Worm (Caenorhabditis elegans): ENCODE measurements around the gene aakg-4.

Gene aakg-4

DNA sequence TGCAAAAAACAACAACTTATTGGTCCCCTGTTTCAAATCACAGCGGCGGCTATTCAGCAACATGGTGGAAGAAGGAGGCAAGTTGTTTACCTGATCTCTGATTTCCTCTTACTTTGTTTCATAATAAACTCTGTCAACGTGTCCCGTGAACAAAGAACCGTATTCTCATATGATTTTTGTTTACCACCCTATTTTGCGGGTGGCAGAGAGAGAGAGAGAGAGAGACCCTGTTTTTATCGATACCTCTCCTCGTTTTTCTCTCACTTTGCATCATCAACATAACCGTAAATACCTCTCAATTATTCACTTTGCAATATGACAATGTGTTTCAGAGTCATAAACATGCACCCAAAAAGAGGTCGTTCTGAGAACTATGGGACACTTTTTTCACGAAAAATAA lies 1.7 kb downstream of the aakg-4 start (continued):
- TF ChIP-seq unc-86 (tag; optimal IDR thresholded peaks at IDR 0.05): no peak
- TF ChIP-seq elt-2 (tag; optimal IDR thresholded peaks at IDR 0.05): no peak
- no peak for TF ChIP-seq unc-130 (tag; optimal IDR thresholded peaks at IDR 0.05)
- no peak for TF ChIP-seq nhr-47 (tag; optimal IDR thresholded peaks at IDR 0.05)
- no peak for TF ChIP-seq nhr-76 (tag; optimal IDR thresholded peaks at IDR 0.05)
- no peak for TF ChIP-seq fos-1 (tag; optimal IDR thresholded peaks at IDR 0.05)
- no peak for TF ChIP-seq zip-4 (GFP tag; optimal IDR thresholded peaks at IDR 0.05)
- no peak for TF ChIP-seq mab-9 (GFP tag; IDR thresholded peaks at IDR 0.05)
- TF ChIP-seq lin-13 (GFP tag; optimal IDR thresholded peaks at IDR 0.05): no peak
- TF ChIP-seq nhr-77 (tag; optimal IDR thresholded peaks at IDR 0.05): no peak
- no peak for TF ChIP-seq nhr-28 (tag; optimal IDR thresholded peaks at IDR 0.05)
- no peak for TF ChIP-seq alr-1 (tag; optimal IDR thresholded peaks at IDR 0.05; ENCODE audit: borderline replicate concordance)
- TF ChIP-seq lin-35 (GFP tag; optimal IDR thresholded peaks at IDR 0.05): peak in 1 of 2 experiments; percentile 70
- peak; percentile 52 for TF ChIP-seq nhr-20 (tag; optimal IDR thresholded peaks at IDR 0.05)
- TF ChIP-seq C04F5.9 (tag; optimal IDR thresholded peaks at IDR 0.05): no peak
- no peak for TF ChIP-seq swsn-7 (tag; optimal IDR thresholded peaks at IDR 0.05)
- no peak for TF ChIP-seq egl-27 (tag; optimal IDR thresholded peaks at IDR 0.05)
- no peak for TF ChIP-seq efl-3 (GFP tag; optimal IDR thresholded peaks at IDR 0.05)
- no peak for TF ChIP-seq rnt-1 (tag; optimal IDR thresholded peaks at IDR 0.05)
- peak; percentile 57 for TF ChIP-seq nhr-90 (tag; optimal IDR thresholded peaks at IDR 0.05; ENCODE audit: poor library complexity)
- TF ChIP-seq C34B4.2 (tag; optimal IDR thresholded peaks at IDR 0.05): no peak
- TF ChIP-seq ama-1 (optimal IDR thresholded peaks at IDR 0.05): no peak
- TF ChIP-seq mdl-1 (tag; optimal IDR thresholded peaks at IDR 0.05): peak in 1 of 2 experiments; percentile 34

ce11 chrX:2316859-2317258 lies 2.3 kb downstream of the aakg-4 start:
- no peak for TF ChIP-seq ztf-4 (tag; optimal IDR thresholded peaks at IDR 0.05)
- no peak for TF ChIP-seq ztf-11 (tag; optimal IDR thresholded peaks at IDR 0.05)
- no peak for TF ChIP-seq efl-3 (GFP tag; optimal IDR thresholded peaks at IDR 0.05)
- TF ChIP-seq dpl-1 (GFP tag; optimal IDR thresholded peaks at IDR 0.05): no peak
- no peak for TF ChIP-seq lin-39 (tag; optimal IDR thresholded peaks at IDR 0.05)
- no peak for TF ChIP-seq nhr-19 (GFP tag; conservative IDR thresholded peaks at IDR 0.05)
- no peak for TF ChIP-seq lin-15B (tag; optimal IDR thresholded peaks at IDR 0.05)
- no peak for TF ChIP-seq zag-1 (tag; optimal IDR thresholded peaks at IDR 0.05)
- no peak for TF ChIP-seq efl-1 (optimal IDR thresholded peaks at IDR 0.05)
- TF ChIP-seq efl-1 (GFP tag; optimal IDR thresholded peaks at IDR 0.05 in 1 of 2): no peak
- TF ChIP-seq unc-130 (tag; optimal IDR thresholded peaks at IDR 0.05): no peak

DNA sequence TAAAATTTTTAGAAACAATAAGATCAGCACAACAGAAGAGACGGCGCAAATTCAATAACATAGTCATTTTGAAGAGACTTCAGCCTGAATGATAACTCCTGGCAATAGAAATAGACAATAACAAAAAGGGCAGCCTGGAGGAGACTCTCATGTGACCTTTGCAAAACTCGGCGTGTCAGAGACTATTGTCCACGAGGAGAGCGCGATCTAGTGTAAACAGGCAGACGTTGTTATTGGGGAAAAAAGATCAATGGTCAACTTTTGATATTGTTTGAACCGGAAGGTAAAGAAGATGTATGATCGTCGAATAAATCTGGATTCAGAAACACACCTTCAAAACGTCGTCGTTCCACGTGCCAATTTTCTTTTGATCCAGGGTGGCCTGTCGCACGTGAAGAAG lies 2.9 kb downstream of the aakg-4 start:
- TF ChIP-seq swsn-7 (tag; optimal IDR thresholded peaks at IDR 0.05): no peak
- TF ChIP-seq unc-62 (GFP tag; optimal IDR thresholded peaks at IDR 0.05): no peak
- peak; percentile 79 for TF ChIP-seq snu-23 (GFP tag; optimal IDR thresholded peaks at IDR 0.05)
- peak; percentile 60 for TF ChIP-seq nhr-19 (GFP tag; conservative IDR thresholded peaks at IDR 0.05)
- TF ChIP-seq mab-9 (GFP tag; IDR thresholded peaks at IDR 0.05): no peak
- no peak for TF ChIP-seq F16B12.6 (tag; optimal IDR thresholded peaks at IDR 0.05)
- peak in 1 of 2 experiments; percentile 15 for TF ChIP-seq lsy-2 (tag; optimal IDR thresholded peaks at IDR 0.05)
- peak; percentile 87 for TF ChIP-seq nhr-85 (tag)
- TF ChIP-seq zag-1 (tag; optimal IDR thresholded peaks at IDR 0.05): no peak
- TF ChIP-seq pag-3 (tag; optimal IDR thresholded peaks at IDR 0.05; ENCODE audit: borderline replicate concordance, insufficient read depth): no peak
- TF ChIP-seq blmp-1 (tag; optimal IDR thresholded peaks at IDR 0.05): peak; percentile 42
- no peak for TF ChIP-seq dsc-1 (tag; optimal IDR thresholded peaks at IDR 0.05)
- TF ChIP-seq sox-4 (tag; optimal IDR thresholded peaks at IDR 0.05): no peak
- TF ChIP-seq sptf-1 (tag; optimal IDR thresholded peaks at IDR 0.05): no peak
- peak; percentile 76 for TF ChIP-seq skn-1 (tag; optimal IDR thresholded peaks at IDR 0.05)
- TF ChIP-seq unc-86 (tag; optimal IDR thresholded peaks at IDR 0.05): no peak
- peak in 1 of 6 experiments; percentile 71 for TF ChIP-seq elt-3 (tag; optimal IDR thresholded peaks at IDR 0.05)
- TF ChIP-seq lin-39 (tag; optimal IDR thresholded peaks at IDR 0.05): no peak
- TF ChIP-seq ceh-82 (tag; optimal IDR thresholded peaks at IDR 0.05): no peak
- TF ChIP-seq C16A3.4 (tag; optimal IDR thresholded peaks at IDR 0.05): peak; percentile 36
- TF ChIP-seq nhr-11 (tag; optimal IDR thresholded peaks at IDR 0.05): no peak
- peak; percentile 25 for TF ChIP-seq lir-3 (tag; optimal IDR thresholded peaks at IDR 0.05; ENCODE audit: poor library complexity)
- TF ChIP-seq pax-3 (tag; optimal IDR thresholded peaks at IDR 0.05): no peak
- TF ChIP-seq tbx-2 (tag; optimal IDR thresholded peaks at IDR 0.05): peak; percentile 24
- TF ChIP-seq egl-27 (tag; optimal IDR thresholded peaks at IDR 0.05): no peak
- no peak for TF ChIP-seq jun-1 (tag; optimal IDR thresholded peaks at IDR 0.05)
